Worm (Caenorhabditis elegans): Measurements from ENCODE around the gene K06A9.1.
A peak's percentile ranks its signal among the peaks of the same experiment; 100 is the strongest.

Gene K06A9.1

DNA sequence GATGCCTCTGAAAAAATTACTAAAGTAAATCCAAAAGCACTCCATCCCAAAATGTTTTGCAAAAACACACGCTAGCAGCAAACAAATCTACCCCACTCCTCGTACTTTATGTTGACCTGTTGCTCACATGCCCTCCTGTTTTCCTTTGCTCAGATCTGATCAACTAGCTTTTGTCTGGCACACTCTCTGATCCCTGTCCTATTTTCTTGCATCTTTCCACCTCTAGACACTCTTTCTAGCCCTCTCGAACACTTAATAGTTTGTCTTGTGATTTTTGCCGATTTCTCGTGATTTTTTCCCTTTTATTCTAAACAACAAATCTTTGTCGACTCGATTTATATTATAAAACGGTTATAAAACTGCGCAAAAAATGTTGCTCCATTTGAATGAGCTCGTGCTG lies 11.2 kb upstream of the K06A9.1 start, which contains the start of gene K06A9.2 (continued):
- TF ChIP-seq irx-1 (tag; optimal IDR thresholded peaks at IDR 0.05) (peak; percentile 6), ceh-8 (GFP tag; optimal IDR thresholded peaks at IDR 0.05) (no peak), nhr-47 (tag; optimal IDR thresholded peaks at IDR 0.05) (no peak), alr-1 (tag; optimal IDR thresholded peaks at IDR 0.05; ENCODE audit: borderline replicate concordance) (no peak), nhr-77 (tag; optimal IDR thresholded peaks at IDR 0.05) (peak; percentile 41), Y116A8C.19 (tag; optimal IDR thresholded peaks at IDR 0.05; ENCODE audit: borderline replicate concordance) (no peak), ets-5 (GFP tag; IDR thresholded peaks at IDR 0.05) (no peak), skn-1 (tag; optimal IDR thresholded peaks at IDR 0.05) (peak; percentile 67), unc-30 (tag; optimal IDR thresholded peaks at IDR 0.05) (no peak), lin-14 (GFP tag; optimal IDR thresholded peaks at IDR 0.05) (peak; percentile 76), sox-4 (tag; optimal IDR thresholded peaks at IDR 0.05) (no peak), ceh-82 (tag; optimal IDR thresholded peaks at IDR 0.05) (no peak), snu-23 (GFP tag; optimal IDR thresholded peaks at IDR 0.05) (peak; percentile 58), lin-13 (GFP tag; optimal IDR thresholded peaks at IDR 0.05) (no peak), ceh-90 (tag; optimal IDR thresholded peaks at IDR 0.05) (no peak), efl-3 (GFP tag; optimal IDR thresholded peaks at IDR 0.05) (no peak), aly-2 (tag; optimal IDR thresholded peaks at IDR 0.05) (no peak), pqm-1 (tag; optimal IDR thresholded peaks at IDR 0.05) (no peak), zip-4 (GFP tag; optimal IDR thresholded peaks at IDR 0.05) (no peak), blmp-1 (tag; optimal IDR thresholded peaks at IDR 0.05) (no peak), dpl-1 (GFP tag; optimal IDR thresholded peaks at IDR 0.05) (no peak), snpc-4 (tag; optimal IDR thresholded peaks at IDR 0.05) (no peak), fkh-10 (GFP tag; optimal IDR thresholded peaks at IDR 0.05) (no peak), zag-1 (tag; optimal IDR thresholded peaks at IDR 0.05) (no peak), ceh-88 (GFP tag; IDR thresholded peaks at IDR 0.05) (no peak), nhr-90 (tag; optimal IDR thresholded peaks at IDR 0.05; ENCODE audit: poor library complexity) (no peak), C34B4.2 (tag; optimal IDR thresholded peaks at IDR 0.05) (no peak), nhr-84 (tag; optimal IDR thresholded peaks at IDR 0.05) (no peak), elt-3 (tag; optimal IDR thresholded peaks at IDR 0.05) (no peak), xbp-1 (tag; optimal IDR thresholded peaks at IDR 0.05) (no peak), nhr-85 (tag) (peak; percentile 56), lsy-2 (tag; optimal IDR thresholded peaks at IDR 0.05) (peak; percentile 47 to 48), unc-62 (GFP tag; optimal IDR thresholded peaks at IDR 0.05) (no peak), nhr-71 (tag; optimal IDR thresholded peaks at IDR 0.05) (peak; percentile 84), hlh-4 (tag; optimal IDR thresholded peaks at IDR 0.05) (no peak)

DNA sequence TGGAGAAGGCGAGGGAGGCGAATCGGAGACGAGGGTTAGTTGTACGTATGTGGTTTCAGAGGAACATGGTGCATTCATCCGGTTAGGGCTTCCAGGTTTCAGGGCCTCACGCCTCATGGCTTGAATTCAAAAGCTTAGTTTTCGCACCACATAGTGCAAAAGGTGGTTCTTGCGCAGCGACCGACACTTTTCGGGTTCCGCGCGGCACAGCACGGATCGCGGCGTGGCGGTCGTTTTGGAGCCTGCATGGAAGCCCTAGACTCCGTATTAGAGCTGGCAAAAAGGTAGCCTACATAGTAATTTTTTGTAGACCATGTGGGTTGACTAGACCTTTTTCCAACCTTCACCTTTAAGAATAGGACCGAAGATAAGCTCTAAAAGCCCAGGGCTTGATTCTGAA lies 8.5 kb upstream of the K06A9.1 start:
- no peak for TF ChIP-seq nhr-90 (tag; optimal IDR thresholded peaks at IDR 0.05; ENCODE audit: poor library complexity)
- TF ChIP-seq hpl-2 (GFP tag; optimal IDR thresholded peaks at IDR 0.05): no peak
- no peak for TF ChIP-seq efl-1 (optimal IDR thresholded peaks at IDR 0.05)
- TF ChIP-seq efl-1 (GFP tag; optimal IDR thresholded peaks at IDR 0.05 in 1 of 2): peak in 1 of 2 experiments; percentile 10
- TF ChIP-seq mab-9 (GFP tag; IDR thresholded peaks at IDR 0.05): no peak

DNA sequence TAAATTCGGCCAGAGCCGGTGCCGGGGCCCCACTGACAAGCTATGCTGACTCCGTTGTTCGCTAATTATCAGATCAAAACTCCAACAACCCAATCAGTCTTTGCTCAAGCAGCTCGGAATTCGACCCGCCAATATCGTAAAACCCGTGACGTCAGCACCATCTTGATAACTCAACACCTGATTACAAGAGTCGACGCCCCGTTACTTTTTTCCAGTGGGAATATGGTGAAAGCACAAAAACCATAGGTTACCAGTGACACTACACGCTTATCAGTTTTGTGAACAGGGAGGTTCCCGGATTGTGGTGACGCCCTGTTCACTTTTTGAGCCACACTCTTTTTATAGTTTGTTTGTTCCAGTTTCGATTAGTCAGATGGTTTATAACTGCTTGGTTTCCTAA lies 6.2 kb upstream of the K06A9.1 start:
- no peak for TF ChIP-seq egl-13 (tag; optimal IDR thresholded peaks at IDR 0.05)
- peak; percentile 68 for TF ChIP-seq elt-2 (tag; optimal IDR thresholded peaks at IDR 0.05)
- TF ChIP-seq ets-5 (GFP tag; IDR thresholded peaks at IDR 0.05): no peak
- no peak for TF ChIP-seq zag-1 (tag; optimal IDR thresholded peaks at IDR 0.05)
- TF ChIP-seq irx-1 (tag; optimal IDR thresholded peaks at IDR 0.05): no peak
- no peak for TF ChIP-seq mef-2 (tag; optimal IDR thresholded peaks at IDR 0.05)
- TF ChIP-seq nhr-20 (tag; optimal IDR thresholded peaks at IDR 0.05): peak; percentile 7
- no peak for TF ChIP-seq nhr-76 (tag; optimal IDR thresholded peaks at IDR 0.05)
- TF ChIP-seq lin-14 (GFP tag; optimal IDR thresholded peaks at IDR 0.05): no peak
- TF ChIP-seq F16B12.6 (tag; optimal IDR thresholded peaks at IDR 0.05): no peak
- TF ChIP-seq lir-3 (tag; optimal IDR thresholded peaks at IDR 0.05; ENCODE audit: poor library complexity): no peak
